Fruit fly (Drosophila melanogaster) whole organism, adult: Measurements from ENCODE around the gene CG12984.

Source experiments
- CG11617 ChIP-seq: fragments of 200-800 bp; sonication (Bioruptor generic); optimal IDR thresholded peaks from 2 replicates; lab custom pipeline; 2017; ENCODE audit warnings: mild to moderate bottlenecking, missing biosample characterization, missing genetic modification reagents, missing genetic modification characterization
- CG12768 ChIP-seq: fragments of 200-800 bp; sonication (Bioruptor generic); optimal IDR thresholded peaks from 2 replicates; lab custom pipeline; 2017; ENCODE audit warnings: missing biosample characterization, missing genetic modification characterization, mild to moderate bottlenecking, moderate library complexity, missing genetic modification reagents
- CG14711 ChIP-seq: fragments of 200-800 bp; sonication (Bioruptor generic); optimal IDR thresholded peaks from 2 replicates; lab custom pipeline; 2018; ENCODE audit warnings: missing biosample characterization, mild to moderate bottlenecking, missing genetic modification characterization, moderate library complexity
- CG1620 ChIP-seq: fragments of 200-800 bp; sonication (Bioruptor generic); optimal IDR thresholded peaks from 2 replicates; lab custom pipeline; 2016; ENCODE audit warnings: missing biosample characterization, missing genetic modification characterization
- CG33017 ChIP-seq: fragments of 200-800 bp; sonication (Bioruptor generic); optimal IDR thresholded peaks from 2 replicates; lab custom pipeline; 2018; ENCODE audit warnings: missing biosample characterization, mild to moderate bottlenecking, missing genetic modification characterization, moderate library complexity
- CG5204 ChIP-seq: fragments of 200-800 bp; sonication (Bioruptor generic); optimal IDR thresholded peaks from 2 replicates; lab custom pipeline; 2016; ENCODE audit warnings: missing biosample characterization, missing genetic modification characterization
- CG7045 ChIP-seq: fragments of 200-800 bp; sonication (Bioruptor generic); optimal IDR thresholded peaks from 2 replicates; lab custom pipeline; 2017; ENCODE audit warnings: missing biosample characterization, mild to moderate bottlenecking, missing genetic modification characterization
- CG7101 ChIP-seq: fragments of 200-800 bp; sonication (Bioruptor generic); optimal IDR thresholded peaks from 2 replicates; lab custom pipeline; 2018; ENCODE audit warnings: missing biosample characterization, mild to moderate bottlenecking, missing genetic modification characterization, moderate library complexity
- Clk ChIP-seq: fragments of 200-800 bp; sonication (Bioruptor generic); optimal IDR thresholded peaks from 2 replicates; lab custom pipeline; 2017; ENCODE audit warnings: missing biosample characterization, missing genetic modification characterization
- Crg-1 ChIP-seq: fragments of 200-800 bp; sonication (Bioruptor generic); optimal IDR thresholded peaks from 2 replicates; lab custom pipeline; 2016; ENCODE audit warnings: missing biosample characterization, missing genetic modification characterization
- Hr96 ChIP-seq: fragments of 200-800 bp; sonication (Bioruptor generic); optimal IDR thresholded peaks from 2 replicates; lab custom pipeline; 2016; ENCODE audit warnings: missing biosample characterization, missing genetic modification characterization
- Mnt ChIP-seq: fragments of 200-800 bp; sonication (Bioruptor generic); optimal IDR thresholded peaks from 2 replicates; lab custom pipeline; 2016; ENCODE audit warnings: missing biosample characterization, mild to moderate bottlenecking, missing genetic modification characterization
- bab1 ChIP-seq: fragments of 200-800 bp; sonication (Bioruptor generic); optimal IDR thresholded peaks from 3 replicates; lab custom pipeline; 2019; ENCODE audit warnings: missing biosample characterization, mild to moderate bottlenecking, missing genetic modification characterization, moderate library complexity
- cic ChIP-seq: fragments of 200-800 bp; sonication (Bioruptor generic); optimal IDR thresholded peaks from 2 replicates; lab custom pipeline; 2017; ENCODE audit warnings: missing biosample characterization, mild to moderate bottlenecking, missing genetic modification characterization, moderate library complexity
- cnc ChIP-seq, 2 experiments: fragments of >200 bp; optimal IDR thresholded peaks; 2 replicates each; lab custom pipeline; 2017
- kay ChIP-seq: fragments of 200-800 bp; sonication (Bioruptor generic); peaks from one replicate; lab custom pipeline; 2016; ENCODE audit warnings: missing biosample characterization, missing genetic modification characterization, borderline replicate concordance
- ovo ChIP-seq: fragments of 200-800 bp; sonication (Bioruptor generic); optimal IDR thresholded peaks from 2 replicates; lab custom pipeline; 2016; ENCODE audit warnings: missing biosample characterization, missing genetic modification characterization
- pad ChIP-seq: fragments of 200-800 bp; sonication (Bioruptor generic); optimal IDR thresholded peaks from 3 replicates; lab custom pipeline; 2017; ENCODE audit warnings: missing biosample characterization, missing genetic modification characterization, mild to moderate bottlenecking, moderate library complexity, missing genetic modification reagents
- tj ChIP-seq: fragments of 200-800 bp; sonication (Bioruptor generic); optimal IDR thresholded peaks from 3 replicates; lab custom pipeline; 2017; ENCODE audit warnings: missing biosample characterization, mild to moderate bottlenecking, missing genetic modification characterization, moderate library complexity
- toe ChIP-seq: fragments of 200-800 bp; sonication (Bioruptor generic); optimal IDR thresholded peaks from 2 replicates; lab custom pipeline; 2016; ENCODE audit warnings: missing biosample characterization, missing genetic modification characterization

CG12984 gene

DNA sequence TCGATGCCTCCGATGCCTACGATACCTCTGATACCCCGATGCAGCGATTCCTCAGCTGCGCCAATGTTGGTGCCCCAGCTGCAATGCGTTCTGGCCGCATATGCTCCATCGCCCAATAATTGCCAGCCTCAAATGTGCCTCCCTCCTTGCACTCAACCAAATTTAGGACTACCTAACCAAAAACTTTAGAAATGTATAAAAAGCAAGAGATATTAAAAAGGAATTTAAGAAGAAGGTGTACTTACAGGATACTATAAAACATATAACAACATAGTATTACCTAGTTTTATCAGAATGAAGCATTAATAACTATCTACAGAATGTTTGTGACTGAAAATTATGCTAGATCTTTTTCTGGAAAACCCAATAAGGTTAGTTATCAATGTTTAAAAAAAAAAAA lies 9.7 kb upstream of the CG12984 start:
- TF ChIP-seq cnc (optimal IDR thresholded peaks at IDR 0.05; lab: Kevin White, UChicago): no peak
- TF ChIP-seq CG14711 (tag; lab: Kevin White, UChicago): no peak
- no peak for TF ChIP-seq tj (GFP tag; lab: Kevin White, UChicago)
- TF ChIP-seq Crg-1 (GFP tag; lab: Kevin White, UChicago): no peak
- no peak for TF ChIP-seq CG7045 (GFP tag; lab: Kevin White, UChicago)
- no peak for TF ChIP-seq Clk (GFP tag; lab: Kevin White, UChicago)
- no peak for TF ChIP-seq bab1 (GFP tag; lab: Kevin White, UChicago)
- no peak for TF ChIP-seq toe (GFP tag; lab: Kevin White, UChicago)
- TF ChIP-seq Hr96 (GFP tag; lab: Kevin White, UChicago): no peak
- TF ChIP-seq CG7101: no peak
- TF ChIP-seq ovo: no peak
- no peak for TF ChIP-seq CG1620 (GFP tag; lab: Kevin White, UChicago)
- TF ChIP-seq CG5204: no peak
- TF ChIP-seq CG12768 (GFP tag; lab: Kevin White, UChicago): no peak
- no peak for TF ChIP-seq Mnt (GFP tag; lab: Kevin White, UChicago)
- no peak for TF ChIP-seq CG33017
- TF ChIP-seq CG11617 (GFP tag; lab: Kevin White, UChicago): no peak
- no peak for TF ChIP-seq pad (GFP tag; lab: Kevin White, UChicago)

- TF ChIP-seq pad (GFP tag; lab: Kevin White, UChicago): no peak
- TF ChIP-seq CG14711 (tag; lab: Kevin White, UChicago): no peak
- TF ChIP-seq Hr96 (GFP tag; lab: Kevin White, UChicago): no peak
- TF ChIP-seq toe (GFP tag; lab: Kevin White, UChicago): no peak
- no peak for TF ChIP-seq cic (GFP tag; lab: Kevin White, UChicago)
- no peak for TF ChIP-seq tj (GFP tag; lab: Kevin White, UChicago)
- no peak for TF ChIP-seq CG33017
- TF ChIP-seq bab1 (GFP tag; lab: Kevin White, UChicago): no peak
- TF ChIP-seq Crg-1 (GFP tag; lab: Kevin White, UChicago): no peak
- no peak for TF ChIP-seq kay
- TF ChIP-seq Mnt (GFP tag; lab: Kevin White, UChicago): no peak
- no peak for TF ChIP-seq CG7045 (GFP tag; lab: Kevin White, UChicago)
- TF ChIP-seq cnc (optimal IDR thresholded peaks at IDR 0.05; lab: Kevin White, UChicago): no peak
- no peak for TF ChIP-seq Clk (GFP tag; lab: Kevin White, UChicago)
- no peak for TF ChIP-seq CG1620 (GFP tag; lab: Kevin White, UChicago)
These were observed 8.9 kb upstream of the CG12984 start for dm6 chr3L:20982544-20982943.

DNA sequence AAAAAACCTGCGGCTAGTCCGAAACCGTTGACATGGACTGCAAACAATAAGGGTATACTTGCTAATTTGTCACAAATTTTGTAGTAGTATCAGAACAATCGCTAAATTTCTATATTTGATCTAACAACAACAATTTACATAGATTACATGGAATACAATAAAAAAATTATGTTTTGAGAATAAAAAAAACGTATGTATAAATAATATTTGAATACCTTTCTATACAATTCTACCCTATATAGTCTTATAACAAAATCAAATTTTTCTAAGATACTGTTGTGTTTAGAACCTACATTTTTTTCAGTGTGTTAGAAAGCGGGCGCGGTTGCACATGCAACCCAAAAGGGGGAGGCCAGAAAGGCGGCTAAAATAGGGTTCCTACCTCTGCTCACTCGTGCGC lies 8.2 kb upstream of the CG12984 start:
- TF ChIP-seq bab1 (GFP tag; lab: Kevin White, UChicago): no peak
- no peak for TF ChIP-seq Clk (GFP tag; lab: Kevin White, UChicago)
- TF ChIP-seq Hr96 (GFP tag; lab: Kevin White, UChicago): no peak
- no peak for TF ChIP-seq Mnt (GFP tag; lab: Kevin White, UChicago)
- no peak for TF ChIP-seq Crg-1 (GFP tag; lab: Kevin White, UChicago)
- no peak for TF ChIP-seq CG5204
- TF ChIP-seq kay: no peak
- TF ChIP-seq CG14711 (tag; lab: Kevin White, UChicago): no peak
- TF ChIP-seq tj (GFP tag; lab: Kevin White, UChicago): no peak
- TF ChIP-seq toe (GFP tag; lab: Kevin White, UChicago): no peak
- TF ChIP-seq cnc (optimal IDR thresholded peaks at IDR 0.05; lab: Kevin White, UChicago): no peak
- TF ChIP-seq CG7045 (GFP tag; lab: Kevin White, UChicago): no peak
- TF ChIP-seq CG1620 (GFP tag; lab: Kevin White, UChicago): no peak
- no peak for TF ChIP-seq ovo
- TF ChIP-seq cic (GFP tag; lab: Kevin White, UChicago): no peak
- no peak for TF ChIP-seq CG11617 (GFP tag; lab: Kevin White, UChicago)
- TF ChIP-seq CG12768 (GFP tag; lab: Kevin White, UChicago): no peak

- TF ChIP-seq Mnt (GFP tag; lab: Kevin White, UChicago) (no peak), cnc (optimal IDR thresholded peaks at IDR 0.05; lab: Kevin White, UChicago) (no peak), CG7101 (no peak), CG33017 (no peak), ovo (no peak), CG12768 (GFP tag; lab: Kevin White, UChicago) (no peak), pad (GFP tag; lab: Kevin White, UChicago) (no peak), bab1 (GFP tag; lab: Kevin White, UChicago) (no peak), CG14711 (tag; lab: Kevin White, UChicago) (no peak), CG11617 (GFP tag; lab: Kevin White, UChicago) (no peak), Crg-1 (GFP tag; lab: Kevin White, UChicago) (no peak), CG7045 (GFP tag; lab: Kevin White, UChicago) (no peak), Clk (GFP tag; lab: Kevin White, UChicago) (no peak), CG1620 (GFP tag; lab: Kevin White, UChicago) (no peak), cic (GFP tag; lab: Kevin White, UChicago) (no peak), CG5204 (no peak), tj (GFP tag; lab: Kevin White, UChicago) (no peak)
These were observed 6.9 kb upstream of the CG12984 start for dm6 chr3L:20984414-20985208.

DNA sequence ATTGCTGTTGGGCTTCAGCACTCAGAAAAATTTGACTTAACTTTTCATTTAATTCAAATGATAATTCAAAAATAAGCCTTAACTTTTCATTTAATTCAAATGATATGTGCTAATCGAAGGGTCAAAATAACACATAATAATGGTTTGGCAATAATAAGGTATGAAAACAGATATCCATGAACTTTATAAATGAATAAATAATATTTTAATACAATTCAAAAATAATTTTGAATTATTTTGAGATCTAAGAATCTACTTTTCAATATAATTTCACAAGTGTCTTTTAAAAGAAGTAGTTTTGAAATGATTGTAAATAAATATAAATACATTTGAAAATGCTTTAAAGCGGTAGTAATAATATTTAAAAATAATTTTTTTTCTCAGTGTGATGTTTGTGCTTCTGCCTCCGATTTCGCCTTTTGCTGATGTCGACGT lies 4.5 kb upstream of the CG12984 start:
- TF ChIP-seq bab1 (GFP tag; lab: Kevin White, UChicago): no peak
- no peak for TF ChIP-seq CG7101
- no peak for TF ChIP-seq CG33017
- no peak for TF ChIP-seq CG7045 (GFP tag; lab: Kevin White, UChicago)
- TF ChIP-seq CG14711 (tag; lab: Kevin White, UChicago): no peak
- no peak for TF ChIP-seq pad (GFP tag; lab: Kevin White, UChicago)
- TF ChIP-seq toe (GFP tag; lab: Kevin White, UChicago): no peak
- TF ChIP-seq Crg-1 (GFP tag; lab: Kevin White, UChicago): no peak
- no peak for TF ChIP-seq Clk (GFP tag; lab: Kevin White, UChicago)
- TF ChIP-seq ovo: no peak
- TF ChIP-seq Hr96 (GFP tag; lab: Kevin White, UChicago): no peak
- TF ChIP-seq kay: no peak
- TF ChIP-seq cnc (optimal IDR thresholded peaks at IDR 0.05; lab: Kevin White, UChicago): no peak
